Worm (Caenorhabditis elegans): ENCODE measurements around the gene C37E2.3.
"Not testable (repeated sequence)": the region's sequence is repeated elsewhere in the genome, so short reads cannot be mapped to it uniquely, and the experiment has no call there.

ce11 chrX:14136795-14137194 is 43.5 kb upstream of the C37E2.3 start:
- TF ChIP-seq lin-15B (tag; optimal IDR thresholded peaks at IDR 0.05); zag-1 (tag; optimal IDR thresholded peaks at IDR 0.05); dpl-1 (GFP tag; optimal IDR thresholded peaks at IDR 0.05); zip-4 (GFP tag; optimal IDR thresholded peaks at IDR 0.05); unc-62 (GFP tag; optimal IDR thresholded peaks at IDR 0.05); egl-27 (tag; optimal IDR thresholded peaks at IDR 0.05); ceh-8 (GFP tag; optimal IDR thresholded peaks at IDR 0.05): not testable (repeated sequence)

Data from whole organism, L1 larva.